Fruit fly (Drosophila melanogaster): ENCODE measurements around the gene CG31516.
A peak's percentile ranks its signal among the peaks of the same experiment; 100 is the strongest.

CG31516 gene

DNA sequence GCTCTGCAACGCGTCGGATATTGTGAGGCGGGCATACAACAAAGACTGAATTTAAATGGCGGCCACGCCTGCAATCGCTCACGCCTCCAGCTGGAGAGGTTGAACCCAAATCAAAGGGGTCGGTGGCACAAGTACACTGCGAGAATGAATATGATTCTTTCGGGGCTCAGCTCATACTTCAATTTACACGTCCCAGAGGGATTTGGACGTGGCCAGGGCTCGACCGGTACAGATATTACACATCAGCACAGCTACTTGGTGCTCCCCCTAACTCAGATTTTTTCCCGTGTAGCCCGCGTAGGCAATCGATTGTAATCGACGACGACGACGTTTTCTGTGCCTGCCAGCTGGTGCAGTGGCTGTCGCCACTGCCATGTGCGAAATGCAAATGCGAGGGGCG lies 5.9 kb downstream of the CG31516 start (continued):
- peak; percentile 60 for TF ChIP-seq CG6254 (GFP tag; optimal IDR thresholded peaks at IDR 0.05)
- peak; percentile 52 for TF ChIP-seq CG13296 (GFP tag; optimal IDR thresholded peaks at IDR 0.05)
- TF ChIP-seq CG9727 (GFP tag; optimal IDR thresholded peaks at IDR 0.05): peak; percentile 47
- no peak for TF ChIP-seq pan (optimal IDR thresholded peaks at IDR 0.05)
- TF ChIP-seq pan (GFP tag; optimal IDR thresholded peaks at IDR 0.05 in 1 of 2, IDR thresholded peaks at IDR 0.05 in 1 of 2): peak in 1 of 2 experiments; percentile 92
- no peak for TF ChIP-seq tll (GFP tag; optimal IDR thresholded peaks at IDR 0.05)
- peak; percentile 66 for TF ChIP-seq ewg (GFP tag; optimal IDR thresholded peaks at IDR 0.05)
- no peak for TF ChIP-seq CG7271 (tag; optimal IDR thresholded peaks at IDR 0.05)
- 0 out of 2 replicates have a peak, but pooled peaks have one; percentile 51 for TF ChIP-seq CG16779 (GFP tag; IDR thresholded peaks at IDR 0.05)
- peak; percentile 77 for TF ChIP-seq jumu (GFP tag; optimal IDR thresholded peaks at IDR 0.05)
- TF ChIP-seq CG4820 (GFP tag; optimal IDR thresholded peaks at IDR 0.05): peak; percentile 80
- TF ChIP-seq her (GFP tag; optimal IDR thresholded peaks at IDR 0.05): peak; percentile 70
- peak; percentile 36 for TF ChIP-seq CG8281 (tag; optimal IDR thresholded peaks at IDR 0.05)
- TF ChIP-seq Bteb2 (GFP tag; optimal IDR thresholded peaks at IDR 0.05): peak; percentile 32
- TF ChIP-seq CG13624 (GFP tag; optimal IDR thresholded peaks at IDR 0.05): peak; percentile 69
- TF ChIP-seq ems (GFP tag; optimal IDR thresholded peaks at IDR 0.05): peak; percentile 73
- no peak for TF ChIP-seq h (optimal IDR thresholded peaks at IDR 0.05)
- peak; percentile 50 for TF ChIP-seq run (tag; optimal IDR thresholded peaks at IDR 0.05)
- TF ChIP-seq kah (GFP tag; optimal IDR thresholded peaks at IDR 0.05): peak; percentile 56
- peak; percentile 35 for TF ChIP-seq zen (tag; optimal IDR thresholded peaks at IDR 0.05)
- no peak for TF ChIP-seq ash1 (GFP tag; optimal IDR thresholded peaks at IDR 0.05)
- TF ChIP-seq CG13894 (tag; optimal IDR thresholded peaks at IDR 0.05): no peak
- no peak for TF ChIP-seq prd (optimal IDR thresholded peaks at IDR 0.05)
- TF ChIP-seq prd (GFP tag; IDR thresholded peaks at IDR 0.05): peak; percentile 93
- peak; percentile 48 for TF ChIP-seq gsb-n (tag; optimal IDR thresholded peaks at IDR 0.05)
- no peak for TF ChIP-seq fd102C (GFP tag; optimal IDR thresholded peaks at IDR 0.05)
- TF ChIP-seq ttk (GFP tag; IDR thresholded peaks at IDR 0.05): peak; percentile 94
- TF ChIP-seq ERR (GFP tag; optimal IDR thresholded peaks at IDR 0.05): peak; percentile 13
- TF ChIP-seq CG12299 (tag; optimal IDR thresholded peaks at IDR 0.05): no peak
- TF ChIP-seq sqz (GFP tag; optimal IDR thresholded peaks at IDR 0.05): peak; percentile 8
- TF ChIP-seq Tbp (GFP tag; optimal IDR thresholded peaks at IDR 0.05): no peak
- TF ChIP-seq Hr51 (GFP tag; optimal IDR thresholded peaks at IDR 0.05): peak; percentile 40 to 85
- TF ChIP-seq da (GFP tag; optimal IDR thresholded peaks at IDR 0.05): no peak
- peak; percentile 27 for TF ChIP-seq CG12236 (GFP tag; optimal IDR thresholded peaks at IDR 0.05)
- TF ChIP-seq fu2 (GFP tag; optimal IDR thresholded peaks at IDR 0.05): peak; percentile 61
- TF ChIP-seq shn (GFP tag; optimal IDR thresholded peaks at IDR 0.05): peak; percentile 66
- TF ChIP-seq CG34224 (GFP tag; IDR thresholded peaks at IDR 0.05; ENCODE audit: partially characterized antibody): no peak
- no peak for TF ChIP-seq YL-1 (GFP tag; optimal IDR thresholded peaks at IDR 0.05)
- TF ChIP-seq HmgD (GFP tag; optimal IDR thresholded peaks at IDR 0.05): peak; percentile 48
- TF ChIP-seq MESR4 (GFP tag; optimal IDR thresholded peaks at IDR 0.05): no peak
- no peak for TF ChIP-seq BEAF-32 (GFP tag; optimal IDR thresholded peaks at IDR 0.05)
- no peak for TF ChIP-seq lov (optimal IDR thresholded peaks at IDR 0.05)
- peak; percentile 86 for TF ChIP-seq lov (GFP tag; IDR thresholded peaks at IDR 0.05)
- TF ChIP-seq slou (GFP tag; optimal IDR thresholded peaks at IDR 0.05): peak; percentile 35
- peak; percentile 51; the same call in 1 of the 3 replicates for TF ChIP-seq Dbx (GFP tag; IDR thresholded peaks at IDR 0.05)
- peak; percentile 51 for TF ChIP-seq CrebB (tag; optimal IDR thresholded peaks at IDR 0.05)
- TF ChIP-seq Ptx1 (GFP tag; IDR thresholded peaks at IDR 0.05): peak; percentile 94
- TF ChIP-seq Xbp1 (GFP tag; optimal IDR thresholded peaks at IDR 0.05): peak; percentile 82
- peak; percentile 66 for TF ChIP-seq Doc2 (GFP tag; IDR thresholded peaks at IDR 0.05)
- TF ChIP-seq CG15514 (GFP tag; optimal IDR thresholded peaks at IDR 0.05): peak; percentile 48
- peak; percentile 69 for TF ChIP-seq CG9215 (GFP tag; IDR thresholded peaks at IDR 0.05)
- peak; percentile 83 for TF ChIP-seq pnt (GFP tag; optimal IDR thresholded peaks at IDR 0.05)
